Worm (Caenorhabditis elegans) whole organism, L2 larva: ENCODE measurements around the gene B0457.4.

ENCODE experiments used
- aly-2 ChIP-seq: fragments of 150-350 bp; optimal IDR thresholded peaks from 2 replicates; lab custom pipeline; 2014; ENCODE audit warnings: missing biosample characterization, missing genetic modification characterization
- blmp-1 ChIP-seq: sonication (generic microtip); optimal IDR thresholded peaks from 2 replicates; lab custom pipeline; 2017; ENCODE audit warnings: missing genetic modification characterization, mild to moderate bottlenecking, missing compliant biosample characterization, antibody characterized with exemption, moderate library complexity; ENCODE audit not compliant: insufficient read depth
- nhr-25 ChIP-seq: fragments of 150-350 bp; sonication (generic microtip); optimal IDR thresholded peaks from 3 replicates; lab custom pipeline; 2014; ENCODE audit warnings: missing biosample characterization, missing genetic modification characterization
- nhr-77 ChIP-seq: fragments of 150-350 bp; optimal IDR thresholded peaks from 2 replicates; lab custom pipeline; 2014; ENCODE audit warnings: missing biosample characterization, missing genetic modification characterization
- sma-9 ChIP-seq, 2 experiments: fragments of 150-350 bp in 1 of 2; sonication (generic microtip) in 1 of 2; optimal IDR thresholded peaks; 2 replicates each; lab custom pipeline; 2014 to 2016; ENCODE audit warnings: missing genetic modification characterization in 2 of 2, mild to moderate bottlenecking in 1 of 2, missing biosample characterization in 1 of 2, missing compliant biosample characterization in 1 of 2, missing genetic modification reagents in 1 of 2, moderate library complexity in 1 of 2
- snpc-4 ChIP-seq: fragments of 150-350 bp; optimal IDR thresholded peaks from 2 replicates; lab custom pipeline; 2014; ENCODE audit warnings: missing biosample characterization, missing genetic modification characterization

DNA sequence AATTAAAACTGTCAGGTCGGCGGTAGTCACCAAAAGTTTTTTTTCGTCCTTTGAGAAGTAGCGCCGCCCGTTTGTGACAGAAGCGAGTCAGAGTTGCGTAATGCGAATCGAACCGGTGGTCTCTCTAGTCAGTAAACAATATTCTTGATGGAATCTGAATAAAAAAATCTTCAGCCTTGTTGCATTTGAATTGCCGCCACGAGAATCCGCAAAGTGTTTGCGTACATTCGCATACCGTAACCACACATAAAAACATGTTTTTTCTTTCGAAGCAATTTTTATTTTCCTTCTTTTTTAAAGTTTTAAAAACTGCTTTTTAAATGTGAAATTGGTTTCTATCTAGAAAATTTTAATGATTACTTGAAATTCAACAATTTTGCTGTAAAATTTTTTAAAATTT, 20.8 kb downstream of the B0457.4 start:
- no peak for TF ChIP-seq sma-9 (GFP tag; optimal IDR thresholded peaks at IDR 0.05; lab: Kevin White, UChicago)
- no peak for TF ChIP-seq sma-9 (tag; optimal IDR thresholded peaks at IDR 0.05; lab: Kevin White, UChicago)
- no peak for TF ChIP-seq aly-2 (tag; lab: Kevin White, UChicago)
- TF ChIP-seq snpc-4 (tag; lab: Kevin White, UChicago) = no peak
- TF ChIP-seq nhr-25 (tag; lab: Kevin White, UChicago) = no peak
- no peak for TF ChIP-seq nhr-77 (tag; lab: Kevin White, UChicago)
- TF ChIP-seq blmp-1 (tag; lab: Kevin White, UChicago) = no peak
